Fruit fly (Drosophila melanogaster): Measurements from ENCODE around the gene CG42780.

The CG42780 gene

dm6 chrX:7336121-7336961 is 4.3 kb upstream of the CG42780 start (continued):
- TF ChIP-seq CG15073 (GFP tag; optimal IDR thresholded peaks at IDR 0.05) = peak; percentile 69
- peak; percentile 90 for TF ChIP-seq Atf-2 (GFP tag; optimal IDR thresholded peaks at IDR 0.05)
- no peak for TF ChIP-seq z (GFP tag; IDR thresholded peaks at IDR 0.05)
- peak; percentile 87 for TF ChIP-seq so (GFP tag; IDR thresholded peaks at IDR 0.05)
- TF ChIP-seq Sin3A (optimal IDR thresholded peaks at IDR 0.05) = no peak
- TF ChIP-seq chm (GFP tag; IDR thresholded peaks at IDR 0.05) = peak; percentile 67
- TF ChIP-seq CG6813 (GFP tag; optimal IDR thresholded peaks at IDR 0.05) = peak; percentile 87
- TF ChIP-seq Tbp (GFP tag; optimal IDR thresholded peaks at IDR 0.05) = no peak
- TF ChIP-seq mirr (GFP tag; optimal IDR thresholded peaks at IDR 0.05) = peak; percentile 55
- TF ChIP-seq H2.0 (GFP tag; IDR thresholded peaks at IDR 0.05) = peak; percentile 77
- TF ChIP-seq CG11456 (GFP tag; IDR thresholded peaks at IDR 0.05) = peak; percentile 57; the same call in 1 of the 3 replicates
- peak; percentile 76 to 96 for TF ChIP-seq bsh (GFP tag; optimal IDR thresholded peaks at IDR 0.05)
- TF ChIP-seq sens (GFP tag) = peak; percentile 99
- no peak for TF ChIP-seq ash1 (GFP tag; optimal IDR thresholded peaks at IDR 0.05)
- TF ChIP-seq HLH3B (GFP tag; IDR thresholded peaks at IDR 0.05) = peak; percentile 85
- TF ChIP-seq CG9727 (GFP tag; optimal IDR thresholded peaks at IDR 0.05) = peak; percentile 83
- TF ChIP-seq amos (GFP tag; IDR thresholded peaks at IDR 0.05; ENCODE audit: partially characterized antibody) = no peak
- TF ChIP-seq oc (tag; optimal IDR thresholded peaks at IDR 0.05) = peak; percentile 79
- TF ChIP-seq chinmo (GFP tag; IDR thresholded peaks at IDR 0.05; ENCODE audit: partially characterized antibody) = peak; percentile 79; the same call in 3 of the 4 replicates
- TF ChIP-seq klu (GFP tag; IDR thresholded peaks at IDR 0.05) = peak; percentile 72; the same call in 1 of the 2 replicates
- no peak for TF ChIP-seq Dll (GFP tag; IDR thresholded peaks at IDR 0.05; ENCODE audit: partially characterized antibody)
- no peak for TF ChIP-seq hbn (GFP tag; IDR thresholded peaks at IDR 0.05; ENCODE audit: partially characterized antibody)
- peak; percentile 87 for TF ChIP-seq CG5245 (GFP tag; optimal IDR thresholded peaks at IDR 0.05)

DNA sequence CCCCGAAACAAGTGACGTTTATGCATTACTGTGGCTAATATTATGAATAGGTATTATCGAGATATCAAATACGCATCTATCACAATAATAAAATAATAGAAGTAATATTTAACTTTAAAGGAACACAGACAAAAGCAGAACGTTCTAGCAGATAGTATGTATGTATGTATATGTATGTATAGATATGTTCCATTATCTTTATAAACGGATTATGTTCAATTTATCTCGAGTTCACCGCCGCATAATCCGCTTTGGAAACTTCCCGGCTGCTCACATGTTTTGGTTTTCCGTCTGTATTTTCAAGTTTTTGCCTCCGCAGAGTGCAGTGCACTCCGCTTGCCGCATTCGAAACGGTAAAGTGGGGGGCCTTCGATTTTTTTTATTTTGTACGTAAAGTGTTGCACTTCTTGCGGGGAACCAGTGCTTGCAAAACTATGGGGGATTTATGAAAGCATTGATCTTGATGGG is 3.6 kb upstream of the CG42780 start:
- TF ChIP-seq lola (GFP tag; optimal IDR thresholded peaks at IDR 0.05) (peak in 1 of 3 experiments; percentile 58), Blimp-1 (GFP tag; optimal IDR thresholded peaks at IDR 0.05) (peak; percentile 69), CoRest (tag; optimal IDR thresholded peaks at IDR 0.05) (peak; percentile 11), phol (tag; optimal IDR thresholded peaks at IDR 0.05) (peak; percentile 58), CG6254 (GFP tag; optimal IDR thresholded peaks at IDR 0.05) (peak; percentile 24), CG11695 (GFP tag; IDR thresholded peaks at IDR 0.05) (no peak), mam (GFP tag; optimal IDR thresholded peaks at IDR 0.05) (no peak), dmrt11E (tag; optimal IDR thresholded peaks at IDR 0.05) (peak; percentile 74), CG12299 (tag; optimal IDR thresholded peaks at IDR 0.05) (peak; percentile 44), pum (GFP tag; optimal IDR thresholded peaks at IDR 0.05) (no peak), Sox102F (GFP tag; optimal IDR thresholded peaks at IDR 0.05) (peak; percentile 47), seq (GFP tag; IDR thresholded peaks at IDR 0.05) (0 out of 2 replicates have a peak, but pooled peaks have one; percentile 23), Ptx1 (GFP tag; IDR thresholded peaks at IDR 0.05) (peak; percentile 11; the same call in 1 of the 2 replicates), Taf1 (GFP tag; IDR thresholded peaks at IDR 0.05) (no peak), twi (tag; optimal IDR thresholded peaks at IDR 0.05) (peak; percentile 26), unpg (GFP tag; optimal IDR thresholded peaks at IDR 0.05) (peak; percentile 69), PHDP (tag; optimal IDR thresholded peaks at IDR 0.05) (peak; percentile 61), kah (GFP tag; optimal IDR thresholded peaks at IDR 0.05) (peak; percentile 36), CG14965 (GFP tag; optimal IDR thresholded peaks at IDR 0.05; ENCODE audit: borderline replicate concordance) (no peak), CG10979 (tag; optimal IDR thresholded peaks at IDR 0.05) (peak; percentile 75), CrebB (tag; optimal IDR thresholded peaks at IDR 0.05) (peak; percentile 10), so (GFP tag; IDR thresholded peaks at IDR 0.05) (0 out of 3 replicates have a peak, but pooled peaks have one; percentile 11), CG12219 (GFP tag; optimal IDR thresholded peaks at IDR 0.05) (peak; percentile 26), CG12391 (tag; optimal IDR thresholded peaks at IDR 0.05) (peak; percentile 68), CG10267 (tag; optimal IDR thresholded peaks at IDR 0.05) (peak; percentile 56), CG3407 (GFP tag; optimal IDR thresholded peaks at IDR 0.05) (peak; percentile 1)
